Worm (Caenorhabditis elegans) whole organism, late embryonic: Measurements from ENCODE around the gene C17E7.13.

ENCODE experiments used
- C08G9.2 ChIP-seq: sonication (generic microtip); optimal IDR thresholded peaks from 2 replicates; lab custom pipeline; 2016; ENCODE audit warnings: mild to moderate bottlenecking, missing genetic modification characterization, moderate library complexity, missing compliant biosample characterization
- C38D4.7 ChIP-seq: fragments of 200-800 bp; sonication (Bioruptor generic); optimal IDR thresholded peaks from 2 replicates; lab custom pipeline; 2018; ENCODE audit warnings: mild to moderate bottlenecking, missing genetic modification characterization, moderate library complexity, missing compliant biosample characterization
- F13H6.1 ChIP-seq: sonication (generic microtip); optimal IDR thresholded peaks from 2 replicates; lab custom pipeline; 2016; ENCODE audit warnings: missing genetic modification characterization, missing compliant biosample characterization
- K02D7.2 ChIP-seq: sonication (generic microtip); optimal IDR thresholded peaks from 2 replicates; lab custom pipeline; 2017; ENCODE audit warnings: mild to moderate bottlenecking, missing genetic modification characterization, missing compliant biosample characterization
- K09A11.1 ChIP-seq: sonication (generic microtip); optimal IDR thresholded peaks from 2 replicates; lab custom pipeline; 2017; ENCODE audit warnings: antibody characterized with exemption, mild to moderate bottlenecking, missing genetic modification characterization, missing compliant biosample characterization; ENCODE audit not compliant: insufficient read depth
- ama-1 ChIP-seq: fragments of 150-350 bp; optimal IDR thresholded peaks from 2 replicates; lab custom pipeline; 2014
- ceh-14 ChIP-seq: sonication (generic microtip); optimal IDR thresholded peaks from 2 replicates; lab custom pipeline; 2016; ENCODE audit warnings: missing genotype, missing genetic modification characterization, missing compliant biosample characterization
- ceh-18 ChIP-seq: sonication (generic microtip); optimal IDR thresholded peaks from 2 replicates; lab custom pipeline; 2016; ENCODE audit warnings: missing genetic modification characterization, missing compliant biosample characterization
- ceh-2 ChIP-seq: sonication (generic microtip); optimal IDR thresholded peaks from 2 replicates; lab custom pipeline; 2016; ENCODE audit warnings: missing genotype, missing genetic modification characterization, missing compliant biosample characterization
- ceh-22 ChIP-seq: sonication (generic microtip); optimal IDR thresholded peaks from 2 replicates; lab custom pipeline; 2017; ENCODE audit warnings: missing biosample characterization, missing genetic modification characterization
- ceh-24 ChIP-seq: sonication (generic microtip); optimal IDR thresholded peaks from 2 replicates; lab custom pipeline; 2016; ENCODE audit warnings: mild to moderate bottlenecking, missing genetic modification characterization, missing compliant biosample characterization
- ceh-31 ChIP-seq: sonication (generic microtip); optimal IDR thresholded peaks from 2 replicates; lab custom pipeline; 2016; ENCODE audit warnings: missing genetic modification characterization, missing compliant biosample characterization
- ceh-48 ChIP-seq: sonication (generic microtip); optimal IDR thresholded peaks from 2 replicates; lab custom pipeline; 2016; ENCODE audit warnings: missing genetic modification characterization, inconsistent platforms, missing compliant biosample characterization
- ceh-6 ChIP-seq: fragments of 200-800 bp; sonication (Bioruptor generic); optimal IDR thresholded peaks from 2 replicates; lab custom pipeline; 2018; ENCODE audit warnings: mild to moderate bottlenecking, missing genetic modification characterization, missing compliant biosample characterization
- dve-1 ChIP-seq: sonication (generic microtip); optimal IDR thresholded peaks from 2 replicates; lab custom pipeline; 2017; ENCODE audit warnings: antibody characterized with exemption, mild to moderate bottlenecking, missing genetic modification characterization, missing compliant biosample characterization
- fax-1 ChIP-seq: sonication (generic microtip); optimal IDR thresholded peaks from 2 replicates; lab custom pipeline; 2016; ENCODE audit warnings: missing genotype, missing genetic modification characterization, missing compliant biosample characterization
- fkh-10 ChIP-seq: fragments of 150-350 bp; optimal IDR thresholded peaks from 2 replicates; lab custom pipeline; 2014; ENCODE audit warnings: missing biosample characterization, missing genetic modification reagents, missing genetic modification characterization
- fkh-6 ChIP-seq: sonication (generic microtip); optimal IDR thresholded peaks from 2 replicates; lab custom pipeline; 2016; ENCODE audit warnings: missing genetic modification characterization, missing compliant biosample characterization
- hlh-30 ChIP-seq: sonication (generic microtip); optimal IDR thresholded peaks from 2 replicates; lab custom pipeline; 2017; ENCODE audit warnings: antibody characterized with exemption, missing genetic modification characterization, missing compliant biosample characterization; ENCODE audit not compliant: insufficient read depth
- hlh-6 ChIP-seq: sonication (generic microtip); optimal IDR thresholded peaks from 2 replicates; lab custom pipeline; 2016; ENCODE audit warnings: missing genotype, missing genetic modification characterization, missing compliant biosample characterization
- hlh-8 ChIP-seq: sonication (generic microtip); optimal IDR thresholded peaks from 2 replicates; lab custom pipeline; 2016; ENCODE audit warnings: missing genotype, missing genetic modification characterization, missing compliant biosample characterization
- madf-2 ChIP-seq: sonication (generic microtip); optimal IDR thresholded peaks from 2 replicates; lab custom pipeline; 2017; ENCODE audit warnings: missing genetic modification characterization, missing compliant biosample characterization
- nhr-11 ChIP-seq: fragments of 150-350 bp; optimal IDR thresholded peaks from 2 replicates; lab custom pipeline; 2014; ENCODE audit warnings: missing biosample characterization, missing genetic modification characterization
- nhr-232 ChIP-seq: sonication (generic microtip); optimal IDR thresholded peaks from 2 replicates; lab custom pipeline; 2016; ENCODE audit warnings: missing genetic modification characterization, missing compliant biosample characterization
- pag-3 ChIP-seq: sonication (generic microtip); optimal IDR thresholded peaks from 2 replicates; lab custom pipeline; 2016; ENCODE audit warnings: missing compliant biosample characterization, missing genetic modification characterization, borderline replicate concordance
- pax-1 ChIP-seq: fragments of 150-350 bp; optimal IDR thresholded peaks from 2 replicates; lab custom pipeline; 2014; ENCODE audit warnings: missing biosample characterization, missing genetic modification characterization
- pha-2 ChIP-seq: sonication (generic microtip); optimal IDR thresholded peaks from 2 replicates; lab custom pipeline; 2017; ENCODE audit warnings: mild to moderate bottlenecking, missing genetic modification characterization, missing compliant biosample characterization
- pqm-1 ChIP-seq: sonication (generic microtip); optimal IDR thresholded peaks from 2 replicates; lab custom pipeline; 2016; ENCODE audit warnings: missing genetic modification characterization, missing compliant biosample characterization
- pros-1 ChIP-seq: fragments of 150-350 bp; optimal IDR thresholded peaks from 2 replicates; lab custom pipeline; 2014; ENCODE audit warnings: missing biosample characterization, missing genetic modification reagents, missing genetic modification characterization
- rnt-1 ChIP-seq: sonication (generic microtip); optimal IDR thresholded peaks from 2 replicates; lab custom pipeline; 2016; ENCODE audit warnings: missing genetic modification characterization, missing compliant biosample characterization
- sox-2 ChIP-seq: fragments of 200-800 bp; sonication (Bioruptor generic); IDR thresholded peaks from 2 replicates; pipeline ENCODE4 v1.3.6; 2022; ENCODE audit warnings: missing genetic modification reagents, missing genetic modification characterization, missing compliant biosample characterization
- syd-9 ChIP-seq: sonication (generic microtip); optimal IDR thresholded peaks from 2 replicates; lab custom pipeline; 2016; ENCODE audit warnings: mild to moderate bottlenecking, missing genetic modification characterization, moderate library complexity, missing compliant biosample characterization
- tbx-2 ChIP-seq: sonication (generic microtip); optimal IDR thresholded peaks from 2 replicates; lab custom pipeline; 2016; ENCODE audit warnings: missing genetic modification characterization, missing compliant biosample characterization
- unc-3 ChIP-seq, 2 experiments: fragments of 200-800 bp in 1 of 2; sonication (Bioruptor generic) in 1 of 2; sonication (generic microtip) in 1 of 2; conservative IDR thresholded peaks in 1 of 2; optimal IDR thresholded peaks in 1 of 2; 2 replicates each; pipeline versions ENCODE4 v1.3.6 to Lab custom; 2016 to 2022; ENCODE audit warnings: missing compliant biosample characterization in 2 of 2, missing genetic modification characterization in 2 of 2, missing genetic modification reagents in 1 of 2
- unc-86 ChIP-seq: sonication (generic microtip); optimal IDR thresholded peaks from 2 replicates; lab custom pipeline; 2016; ENCODE audit warnings: missing genetic modification characterization, missing compliant biosample characterization
- ztf-16 ChIP-seq: sonication (generic microtip); optimal IDR thresholded peaks from 2 replicates; lab custom pipeline; 2017; ENCODE audit warnings: missing genetic modification characterization, missing compliant biosample characterization

Gene C17E7.13

DNA sequence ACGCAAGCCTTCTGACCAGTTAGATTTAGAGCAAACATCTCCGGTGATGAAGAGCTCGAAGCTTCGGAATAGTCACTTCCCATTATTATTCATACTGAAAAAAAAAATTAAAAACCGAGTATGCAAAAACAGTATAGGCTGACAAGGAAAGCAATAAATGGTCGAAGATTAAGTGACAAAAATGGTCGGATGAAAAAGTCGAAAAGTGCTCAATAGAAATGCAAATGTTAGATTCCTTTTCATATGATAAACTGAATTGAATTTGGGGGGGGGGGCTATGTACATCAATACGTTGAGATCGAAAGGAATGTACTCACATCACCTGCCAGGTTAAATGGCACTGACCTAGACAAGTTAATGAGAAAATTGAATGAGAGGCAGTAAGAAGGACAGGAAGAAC, 26.2 kb downstream of the C17E7.13 start, which contains the start of gene nhr-187:
Gene nhr-187 (minus strand): TSS at position 101 of the 400 bp plus-strand sequence.
- TF ChIP-seq dve-1 (tag; lab: Kevin White, UChicago) (no peak), pax-1 (tag; lab: Kevin White, UChicago) (no peak), hlh-30 (tag; lab: Kevin White, UChicago) (no peak), nhr-232 (no peak), tbx-2 (tag; lab: Kevin White, UChicago) (no peak), ceh-14 (tag; lab: Kevin White, UChicago) (no peak), ceh-6 (GFP tag; lab: Kevin White, UChicago) (no peak), hlh-8 (tag; lab: Kevin White, UChicago) (no peak), ceh-31 (tag; lab: Kevin White, UChicago) (no peak), K02D7.2 (tag; lab: Kevin White, UChicago) (no peak), ceh-2 (tag; lab: Kevin White, UChicago) (no peak)

DNA sequence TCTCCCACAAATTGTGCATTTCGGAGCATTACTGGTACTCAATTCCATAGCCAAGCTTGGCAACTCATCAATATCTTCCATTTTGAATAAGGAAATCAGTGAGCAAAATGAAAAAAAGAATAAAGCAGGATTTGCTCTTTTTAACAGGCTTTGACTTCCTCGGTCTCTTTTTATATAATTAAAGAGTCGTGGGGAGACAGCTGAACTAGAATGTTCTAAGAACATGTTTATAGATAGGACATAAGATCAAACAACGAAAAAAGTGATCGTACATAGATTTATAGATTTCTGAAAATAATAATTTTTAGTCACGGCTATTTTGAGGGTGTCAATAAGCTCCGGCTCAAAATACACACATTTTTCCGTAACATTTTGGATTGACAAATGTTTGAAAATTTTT, 29.0 kb downstream of the C17E7.13 start, which contains the start of gene nhr-189:
Gene nhr-189 (minus strand): TSS at position 121 of the 400 bp plus-strand sequence.
- TF ChIP-seq pha-2 (no peak), unc-3 (GFP tag; conservative IDR thresholded peaks at IDR 0.05; lab: Robert Waterston, UW) (no peak), unc-3 (tag; optimal IDR thresholded peaks at IDR 0.05; lab: Kevin White, UChicago) (no peak), C08G9.2 (tag; lab: Kevin White, UChicago) (no peak)

DNA sequence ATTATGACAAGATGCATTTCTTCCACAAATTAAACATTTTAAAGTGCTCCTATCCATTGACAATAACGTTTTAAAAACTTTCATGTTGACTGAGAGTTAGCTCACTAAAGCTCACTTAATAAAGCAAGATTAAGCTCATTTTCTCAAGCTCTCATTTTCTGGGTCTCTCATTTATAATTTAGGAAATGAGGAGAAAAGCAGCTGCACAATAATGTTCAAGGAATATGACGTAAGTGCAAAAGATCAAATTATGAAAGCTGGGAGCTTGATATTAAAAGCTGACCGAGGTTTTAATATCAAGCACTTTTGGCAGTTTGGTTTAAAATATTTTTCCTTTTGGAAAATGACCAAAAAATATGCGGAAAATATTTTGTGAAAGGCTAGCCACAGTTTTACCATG, 31.3 kb downstream of the C17E7.13 start, which contains the start of gene nhr-188:
Gene nhr-188 (minus strand): TSS at position 84 of the 400 bp plus-strand sequence.
- TF ChIP-seq C08G9.2 (tag; lab: Kevin White, UChicago) (no peak), ceh-14 (tag; lab: Kevin White, UChicago) (no peak), syd-9 (tag; lab: Kevin White, UChicago) (no peak), ceh-2 (tag; lab: Kevin White, UChicago) (no peak), nhr-11 (tag; lab: Kevin White, UChicago) (no peak), pqm-1 (tag; lab: Kevin White, UChicago) (no peak), K09A11.1 (tag; lab: Kevin White, UChicago) (no peak), pag-3 (tag; lab: Kevin White, UChicago) (no peak), sox-2 (GFP tag; lab: Robert Waterston, UW) (no peak), ceh-6 (GFP tag; lab: Kevin White, UChicago) (no peak), ceh-22 (no peak), ceh-18 (tag; lab: Kevin White, UChicago) (no peak), K02D7.2 (tag; lab: Kevin White, UChicago) (no peak), madf-2 (tag; lab: Kevin White, UChicago) (no peak), ama-1 (no peak)

DNA sequence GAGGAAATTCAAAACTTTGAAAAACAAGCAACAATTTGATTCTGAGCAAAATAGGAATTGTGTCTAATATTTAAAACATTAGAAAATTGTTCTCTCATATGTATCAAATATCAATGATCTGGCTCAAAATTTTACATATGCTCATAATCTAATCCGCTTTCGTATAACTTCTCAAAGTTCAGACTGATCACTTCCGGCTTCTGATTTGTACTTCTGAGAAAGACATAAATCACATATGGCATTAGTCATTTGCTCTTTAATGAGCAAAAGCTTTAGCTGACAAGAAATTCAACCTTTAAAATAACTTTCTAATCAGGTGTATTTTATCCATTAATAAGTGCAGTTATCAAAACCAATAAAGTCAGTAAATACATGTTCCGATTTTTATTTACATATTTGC, 33.2 kb downstream of the C17E7.13 start:
- TF ChIP-seq fax-1 (tag; lab: Kevin White, UChicago) (no peak), F13H6.1 (tag; lab: Kevin White, UChicago) (no peak), ztf-16 (tag; lab: Kevin White, UChicago) (no peak), ceh-48 (tag; lab: Kevin White, UChicago) (no peak), ceh-24 (no peak), K09A11.1 (tag; lab: Kevin White, UChicago) (no peak), pros-1 (tag; lab: Kevin White, UChicago) (no peak), C38D4.7 (GFP tag; lab: Kevin White, UChicago) (no peak), hlh-6 (tag; lab: Kevin White, UChicago) (no peak), ceh-31 (tag; lab: Kevin White, UChicago) (no peak), nhr-11 (tag; lab: Kevin White, UChicago) (no peak), rnt-1 (tag; lab: Kevin White, UChicago) (no peak), unc-86 (no peak), fkh-6 (tag; lab: Kevin White, UChicago) (no peak), madf-2 (tag; lab: Kevin White, UChicago) (no peak), fkh-10 (GFP tag; lab: Kevin White, UChicago) (no peak)
- TF ChIP-seq, all 69 proteins: peak for 0
